Worm (Caenorhabditis elegans) whole organism, mixed stage, embryonic: ENCODE results near the gene str-232.

ENCODE experiments used
- M03D4.4 ChIP-seq: sonication (generic microtip); optimal IDR thresholded peaks from 2 replicates; lab custom pipeline; 2017; ENCODE audit warnings: mild to moderate bottlenecking, missing genetic modification characterization, missing compliant biosample characterization
- bed-3 ChIP-seq: fragments of 200-800 bp; sonication (Bioruptor generic); optimal IDR thresholded peaks from 3 replicates; lab custom pipeline; 2018; ENCODE audit warnings: mild to moderate bottlenecking, missing genetic modification characterization, moderate library complexity, missing compliant biosample characterization
- blmp-1 ChIP-seq: fragments of 150-350 bp; optimal IDR thresholded peaks from 2 replicates; lab custom pipeline; 2014; ENCODE audit warnings: missing biosample characterization, missing genetic modification characterization
- ceh-39 ChIP-seq: fragments of 150-350 bp; optimal IDR thresholded peaks from 2 replicates; lab custom pipeline; 2014; ENCODE audit warnings: missing biosample characterization, missing genetic modification characterization
- ceh-43 ChIP-seq: fragments of 200-800 bp; sonication (Bioruptor generic); optimal IDR thresholded peaks from 2 replicates; lab custom pipeline; 2018; ENCODE audit warnings: mild to moderate bottlenecking, missing genetic modification characterization, moderate library complexity, missing compliant biosample characterization
- ceh-83 ChIP-seq: fragments of 200-800 bp; sonication (Bioruptor generic); optimal IDR thresholded peaks from 2 replicates; lab custom pipeline; 2018; ENCODE audit warnings: mild to moderate bottlenecking, missing genetic modification characterization, missing compliant biosample characterization
- ces-1 ChIP-seq: fragments of 150-350 bp; optimal IDR thresholded peaks from 2 replicates; lab custom pipeline; 2014; ENCODE audit warnings: missing biosample characterization, missing genetic modification reagents, missing genetic modification characterization
- cnd-1 ChIP-seq: fragments of 200-800 bp; sonication (Bioruptor generic); optimal IDR thresholded peaks from 2 replicates; lab custom pipeline; 2018; ENCODE audit warnings: mild to moderate bottlenecking, missing genetic modification characterization, missing compliant biosample characterization
- drap-1 ChIP-seq: fragments of 200-800 bp; sonication (Bioruptor generic); optimal IDR thresholded peaks from 3 replicates; lab custom pipeline; 2018; ENCODE audit warnings: mild to moderate bottlenecking, missing genetic modification characterization, missing compliant biosample characterization
- elt-1 ChIP-seq: sonication (generic microtip); optimal IDR thresholded peaks from 2 replicates; lab custom pipeline; 2017; ENCODE audit warnings: missing genetic modification characterization, mild to moderate bottlenecking, missing compliant biosample characterization, antibody characterized with exemption, moderate library complexity, borderline replicate concordance; ENCODE audit not compliant: insufficient read depth
- elt-3 ChIP-seq: fragments of 150-350 bp; optimal IDR thresholded peaks from 2 replicates; lab custom pipeline; 2014; ENCODE audit warnings: missing biosample characterization, missing genetic modification characterization
- flh-1 ChIP-seq: fragments of 200-800 bp; sonication (Bioruptor generic); optimal IDR thresholded peaks from 2 replicates; lab custom pipeline; 2018; ENCODE audit warnings: mild to moderate bottlenecking, missing genetic modification characterization, moderate library complexity, missing compliant biosample characterization
- ham-2 ChIP-seq: fragments of 200-800 bp; sonication (Bioruptor generic); optimal IDR thresholded peaks from 2 replicates; lab custom pipeline; 2018; ENCODE audit warnings: mild to moderate bottlenecking, missing genetic modification characterization, missing compliant biosample characterization
- hlh-1 ChIP-seq: fragments of 150-350 bp; optimal IDR thresholded peaks from 2 replicates; lab custom pipeline; 2014; ENCODE audit warnings: missing biosample characterization, missing genetic modification reagents, missing genetic modification characterization
- lin-13 ChIP-seq: fragments of 150-350 bp; optimal IDR thresholded peaks from 2 replicates; lab custom pipeline; 2014; ENCODE audit warnings: missing biosample characterization, missing genetic modification characterization
- lin-32 ChIP-seq: fragments of 200-800 bp; sonication (Bioruptor generic); optimal IDR thresholded peaks from 2 replicates; lab custom pipeline; 2018; ENCODE audit warnings: mild to moderate bottlenecking, missing genetic modification characterization, missing compliant biosample characterization
- lsy-2 ChIP-seq: fragments of 150-350 bp; optimal IDR thresholded peaks from 2 replicates; lab custom pipeline; 2014; ENCODE audit warnings: missing biosample characterization, missing genetic modification characterization
- mep-1 ChIP-seq: fragments of 150-350 bp; optimal IDR thresholded peaks from 2 replicates; lab custom pipeline; 2017; ENCODE audit warnings: missing biosample characterization, missing genetic modification reagents, missing genetic modification characterization, inconsistent platforms
- mls-2 ChIP-seq: sonication (generic microtip); optimal IDR thresholded peaks from 2 replicates; lab custom pipeline; 2016; ENCODE audit warnings: mild to moderate bottlenecking, missing genetic modification characterization, moderate library complexity, missing compliant biosample characterization
- nhr-12 ChIP-seq: fragments of 150-350 bp; optimal IDR thresholded peaks from 2 replicates; lab custom pipeline; 2014; ENCODE audit warnings: missing biosample characterization, missing genetic modification characterization
- nhr-2 ChIP-seq: fragments of 150-350 bp; optimal IDR thresholded peaks from 2 replicates; lab custom pipeline; 2014; ENCODE audit warnings: missing biosample characterization, missing genetic modification characterization
- nhr-237 ChIP-seq: fragments of 150-350 bp; optimal IDR thresholded peaks from 2 replicates; lab custom pipeline; 2014; ENCODE audit warnings: missing biosample characterization, missing genetic modification characterization
- nhr-28 ChIP-seq: fragments of 150-350 bp; optimal IDR thresholded peaks from 2 replicates; lab custom pipeline; 2014; ENCODE audit warnings: missing biosample characterization, missing genetic modification characterization
- nhr-76 ChIP-seq: sonication (generic microtip); optimal IDR thresholded peaks from 2 replicates; lab custom pipeline; 2017; ENCODE audit warnings: missing biosample characterization, missing genetic modification characterization
- pha-4 ChIP-seq: fragments of 150-350 bp; optimal IDR thresholded peaks from 2 replicates; lab custom pipeline; 2018; ENCODE audit warnings: missing biosample characterization, missing genetic modification reagents, missing genetic modification characterization
- sem-2 ChIP-seq: fragments of 200-800 bp; sonication (Bioruptor generic); optimal IDR thresholded peaks from 2 replicates; lab custom pipeline; 2018; ENCODE audit warnings: mild to moderate bottlenecking, missing genetic modification characterization, missing compliant biosample characterization
- snpc-4 ChIP-seq: fragments of 150-350 bp; optimal IDR thresholded peaks from 2 replicates; lab custom pipeline; 2014; ENCODE audit warnings: missing biosample characterization, missing genetic modification characterization
- sptf-1 ChIP-seq: sonication (generic microtip); optimal IDR thresholded peaks from 2 replicates; lab custom pipeline; 2017; ENCODE audit warnings: mild to moderate bottlenecking, missing genetic modification characterization, moderate library complexity, missing compliant biosample characterization
- tbx-8 ChIP-seq: fragments of 200-800 bp; sonication (Bioruptor generic); optimal IDR thresholded peaks from 2 replicates; lab custom pipeline; 2018; ENCODE audit warnings: mild to moderate bottlenecking, missing genetic modification characterization, moderate library complexity, missing compliant biosample characterization
- unc-120 ChIP-seq: sonication (generic microtip); optimal IDR thresholded peaks from 2 replicates; lab custom pipeline; 2017; ENCODE audit warnings: missing genetic modification characterization, missing compliant biosample characterization; ENCODE audit not compliant: poor library complexity, severe bottlenecking
- unc-39 ChIP-seq: fragments of 150-350 bp; optimal IDR thresholded peaks from 2 replicates; lab custom pipeline; 2014; ENCODE audit warnings: missing biosample characterization, missing genetic modification characterization
- zip-8 ChIP-seq: fragments of 150-350 bp; optimal IDR thresholded peaks from 2 replicates; lab custom pipeline; 2014; ENCODE audit warnings: missing biosample characterization, missing genetic modification characterization
- ztf-11 ChIP-seq: fragments of 150-350 bp; optimal IDR thresholded peaks from 2 replicates; lab custom pipeline; 2014; ENCODE audit warnings: missing biosample characterization, missing genetic modification characterization

Gene str-232

ce11 chrV:16047052-16047451 lies 31.5 kb upstream of the str-232 start:
- TF ChIP-seq nhr-12 (no peak), unc-120 (tag; lab: Kevin White, UChicago) (no peak), mls-2 (no peak), hlh-1 (no peak), tbx-8 (GFP tag; lab: Kevin White, UChicago) (no peak), cnd-1 (tag; lab: Kevin White, UChicago) (no peak), nhr-28 (tag; lab: Kevin White, UChicago) (no peak), ces-1 (no peak)

ce11 chrV:16046573-16046972 lies 31.0 kb upstream of the str-232 start, which contains the start of gene ZK285.2:
Gene ZK285.2 (plus strand): TSS chrV:16046873.
- TF ChIP-seq nhr-2 (tag; lab: Kevin White, UChicago) = no peak
- no peak for TF ChIP-seq snpc-4 (tag; lab: Kevin White, UChicago)
- no peak for TF ChIP-seq blmp-1 (tag; lab: Kevin White, UChicago)
- TF ChIP-seq ceh-43 (GFP tag; lab: Kevin White, UChicago) = no peak
- no peak for TF ChIP-seq sem-2
- TF ChIP-seq nhr-76 (tag; lab: Kevin White, UChicago) = no peak
- TF ChIP-seq ceh-39 (tag; lab: Kevin White, UChicago) = no peak
- no peak for TF ChIP-seq lin-13 (tag; lab: Kevin White, UChicago)
- no peak for TF ChIP-seq sptf-1 (tag; lab: Kevin White, UChicago)
- TF ChIP-seq elt-1 (tag; lab: Kevin White, UChicago) = no peak
- TF ChIP-seq elt-3 (tag; lab: Kevin White, UChicago) = no peak
- TF ChIP-seq ham-2 (GFP tag; lab: Kevin White, UChicago) = no peak
- TF ChIP-seq nhr-28 (tag; lab: Kevin White, UChicago) = no peak
- no peak for TF ChIP-seq lsy-2 (tag; lab: Kevin White, UChicago)
- TF ChIP-seq unc-120 (tag; lab: Kevin White, UChicago) = no peak
- no peak for TF ChIP-seq zip-8 (tag; lab: Kevin White, UChicago)

ce11 chrV:16045837-16046236 lies 30.3 kb upstream of the str-232 start, which contains the start of gene T10C6.15:
Gene T10C6.15 (minus strand): TSS chrV:16045940.
- TF ChIP-seq bed-3 (GFP tag; lab: Kevin White, UChicago) = no peak
- no peak for TF ChIP-seq pha-4 (tag; lab: Kevin White, UChicago)
- no peak for TF ChIP-seq ceh-39 (tag; lab: Kevin White, UChicago)
- no peak for TF ChIP-seq unc-120 (tag; lab: Kevin White, UChicago)
- no peak for TF ChIP-seq nhr-28 (tag; lab: Kevin White, UChicago)
- TF ChIP-seq lin-32 (GFP tag; lab: Kevin White, UChicago) = no peak
- TF ChIP-seq blmp-1 (tag; lab: Kevin White, UChicago) = no peak
- TF ChIP-seq mep-1 (tag; lab: Kevin White, UChicago) = no peak
- no peak for TF ChIP-seq flh-1 (GFP tag; lab: Kevin White, UChicago)
- TF ChIP-seq elt-3 (tag; lab: Kevin White, UChicago) = no peak
- no peak for TF ChIP-seq nhr-2 (tag; lab: Kevin White, UChicago)
- no peak for TF ChIP-seq unc-39 (tag; lab: Kevin White, UChicago)
- no peak for TF ChIP-seq cnd-1 (tag; lab: Kevin White, UChicago)
- TF ChIP-seq zip-8 (tag; lab: Kevin White, UChicago) = no peak
- TF ChIP-seq drap-1 (GFP tag; lab: Kevin White, UChicago) = no peak
- TF ChIP-seq nhr-237 = no peak
- TF ChIP-seq M03D4.4 (tag; lab: Kevin White, UChicago) = no peak
- no peak for TF ChIP-seq ztf-11 (tag; lab: Kevin White, UChicago)

ce11 chrV:16043686-16044085 lies 28.1 kb upstream of the str-232 start:
- no peak for TF ChIP-seq pha-4 (tag; lab: Kevin White, UChicago)
- TF ChIP-seq zip-8 (tag; lab: Kevin White, UChicago) = no peak
- no peak for TF ChIP-seq sem-2
- no peak for TF ChIP-seq ces-1
- no peak for TF ChIP-seq ceh-83 (GFP tag; lab: Kevin White, UChicago)
- TF ChIP-seq lin-32 (GFP tag; lab: Kevin White, UChicago) = no peak
